Fruit fly (Drosophila melanogaster) whole organism, pupa: Measurements from ENCODE around the gene CG18528.

Source experiments
- CG10348 ChIP-seq: fragments of 200-800 bp; sonication (Bioruptor generic); IDR thresholded peaks from 2 replicates; pipeline ENCODE4 v1.3.6; 2022; ENCODE audit warnings: missing biosample characterization, missing genetic modification characterization
- CG12605 ChIP-seq: fragments of 200-800 bp; sonication (Bioruptor generic); IDR thresholded peaks from 2 replicates; pipeline ENCODE4 v1.3.6; 2022; ENCODE audit warnings: missing biosample characterization, missing genetic modification characterization
- CG13204 ChIP-seq: fragments of 200-800 bp; sonication (Bioruptor generic); optimal IDR thresholded peaks from 2 replicates; lab custom pipeline; 2018; ENCODE audit warnings: missing biosample characterization, mild to moderate bottlenecking, missing genetic modification characterization, moderate library complexity
- CG14655 ChIP-seq: fragments of 200-800 bp; sonication (Bioruptor generic); optimal IDR thresholded peaks from 3 replicates; lab custom pipeline; 2017; ENCODE audit warnings: mild to moderate bottlenecking, missing biosample characterization, missing genetic modification reagents, missing genetic modification characterization
- CG15710 ChIP-seq: fragments of 200-800 bp; sonication (Bioruptor generic); optimal IDR thresholded peaks from 2 replicates; lab custom pipeline; 2018; ENCODE audit warnings: missing biosample characterization, mild to moderate bottlenecking, missing genetic modification characterization, moderate library complexity
- CG17806 ChIP-seq: fragments of 200-800 bp; sonication (Bioruptor generic); optimal IDR thresholded peaks from 2 replicates; lab custom pipeline; 2018; ENCODE audit warnings: missing biosample characterization, mild to moderate bottlenecking, missing genetic modification characterization, moderate library complexity
- CG32121 ChIP-seq: fragments of 200-800 bp; sonication (Bioruptor generic); IDR thresholded peaks from 2 replicates; pipeline ENCODE4 v1.3.6; 2022; ENCODE audit warnings: missing biosample characterization, missing genetic modification characterization
- CG34367 ChIP-seq: fragments of 200-800 bp; sonication (Bioruptor generic); optimal IDR thresholded peaks from 2 replicates; lab custom pipeline; 2018; ENCODE audit warnings: missing biosample characterization, mild to moderate bottlenecking, missing genetic modification characterization
- CG4496 ChIP-seq: fragments of 200-800 bp; sonication (Bioruptor generic); IDR thresholded peaks from 3 replicates; pipeline ENCODE4 v1.3.6; 2022; ENCODE audit warnings: missing biosample characterization, missing genetic modification characterization
- CG8159 ChIP-seq: fragments of 200-800 bp; sonication (Bioruptor generic); optimal IDR thresholded peaks from 3 replicates; lab custom pipeline; 2018; ENCODE audit warnings: missing biosample characterization, mild to moderate bottlenecking, missing genetic modification characterization, moderate library complexity
- CG8301 ChIP-seq: fragments of 200-800 bp; sonication (Bioruptor generic); optimal IDR thresholded peaks from 2 replicates; lab custom pipeline; 2018; ENCODE audit warnings: missing biosample characterization, mild to moderate bottlenecking, missing genetic modification characterization
- CG9948 ChIP-seq: fragments of 200-800 bp; sonication (Bioruptor generic); optimal IDR thresholded peaks from 2 replicates; lab custom pipeline; 2018; ENCODE audit warnings: missing biosample characterization, mild to moderate bottlenecking, missing genetic modification characterization, moderate library complexity
- D1 ChIP-seq: fragments of 200-800 bp; sonication (Bioruptor generic); optimal IDR thresholded peaks from 2 replicates; lab custom pipeline; 2018; ENCODE audit warnings: missing biosample characterization, mild to moderate bottlenecking, missing genetic modification characterization, moderate library complexity
- EcR ChIP-seq: fragments of 200-800 bp; sonication (Bioruptor generic); optimal IDR thresholded peaks from 3 replicates; lab custom pipeline; 2019; ENCODE audit warnings: missing biosample characterization, missing genetic modification characterization, mild to moderate bottlenecking, moderate library complexity, missing genetic modification reagents
- Ets98B ChIP-seq: fragments of 200-800 bp; sonication (Bioruptor generic); IDR thresholded peaks from 2 replicates; pipeline ENCODE4 v1.3.6; 2022; ENCODE audit warnings: missing biosample characterization, missing genetic modification characterization
- Pif1A ChIP-seq: fragments of 200-800 bp; sonication (Bioruptor generic); optimal IDR thresholded peaks from 3 replicates; lab custom pipeline; 2016; ENCODE audit warnings: missing biosample characterization, missing genetic modification characterization
- Pif1B ChIP-seq: fragments of 200-800 bp; sonication (Bioruptor generic); optimal IDR thresholded peaks from 3 replicates; lab custom pipeline; 2016; ENCODE audit warnings: missing biosample characterization, missing genetic modification characterization
- Snoo ChIP-seq: fragments of 200-800 bp; sonication (Bioruptor generic); optimal IDR thresholded peaks from 3 replicates; lab custom pipeline; 2017; ENCODE audit warnings: missing biosample characterization, mild to moderate bottlenecking, missing genetic modification characterization, inconsistent platforms
- fd96Ca ChIP-seq: fragments of 200-800 bp; sonication (Bioruptor generic); IDR thresholded peaks from 3 replicates; pipeline ENCODE4 v1.3.6; 2022; ENCODE audit warnings: missing biosample characterization, missing genetic modification characterization
- gl ChIP-seq: fragments of 200-800 bp; sonication (Bioruptor generic); optimal IDR thresholded peaks from 2 replicates; lab custom pipeline; 2018; ENCODE audit warnings: missing biosample characterization, mild to moderate bottlenecking, missing genetic modification characterization
- rn ChIP-seq: fragments of 200-800 bp; sonication (Bioruptor generic); IDR thresholded peaks from 2 replicates; pipeline ENCODE4 v1.3.6; 2022; ENCODE audit warnings: missing biosample characterization, missing genetic modification characterization

CG18528 gene

dm6 chr3R:24359957-24360356 lies at the start of gene CG18528:
Gene CG18528 (minus strand): TSS chr3R:24360144.
- no peak for TF ChIP-seq Pif1A (GFP tag; lab: Kevin White, UChicago)
- TF ChIP-seq CG15710 (tag; lab: Kevin White, UChicago), result no peak
- no peak for TF ChIP-seq Pif1B
- TF ChIP-seq gl, result no peak
- TF ChIP-seq Snoo (tag; lab: Kevin White, UChicago), result no peak
- no peak for TF ChIP-seq CG9948 (tag; lab: Kevin White, UChicago)
- no peak for TF ChIP-seq CG4496
- no peak for TF ChIP-seq CG8159 (tag; lab: Kevin White, UChicago)
- TF ChIP-seq Ets98B, result no peak
- TF ChIP-seq rn (GFP tag; lab: Robert Waterston, UW), result no peak
- no peak for TF ChIP-seq CG8301 (tag; lab: Kevin White, UChicago)
- TF ChIP-seq CG13204 (GFP tag; lab: Kevin White, UChicago), result no peak
- TF ChIP-seq fd96Ca (GFP tag; lab: Robert Waterston, UW), result no peak
- no peak for TF ChIP-seq D1 (tag; lab: Kevin White, UChicago)
- TF ChIP-seq CG14655, result no peak
- no peak for TF ChIP-seq CG32121 (GFP tag; lab: Robert Waterston, UW)
- no peak for TF ChIP-seq CG34367

- TF ChIP-seq CG15710 (tag; lab: Kevin White, UChicago), result no peak
- no peak for TF ChIP-seq Snoo (tag; lab: Kevin White, UChicago)
- no peak for TF ChIP-seq CG17806 (tag; lab: Kevin White, UChicago)
- TF ChIP-seq Ets98B, result no peak
- TF ChIP-seq gl, result no peak
- TF ChIP-seq EcR (GFP tag; lab: Kevin White, UChicago), result no peak
- no peak for TF ChIP-seq CG14655
- TF ChIP-seq CG13204 (GFP tag; lab: Kevin White, UChicago), result no peak
- no peak for TF ChIP-seq CG9948 (tag; lab: Kevin White, UChicago)
- TF ChIP-seq, all 21 proteins: peak for 0
These were observed 32.4 kb upstream of the CG18528 start, which contains the start of gene CG13616 for dm6 chr3R:24392207-24392939. Gene CG13616 (plus strand): TSS chr3R:24392889.

- no peak for TF ChIP-seq gl
- TF ChIP-seq CG34367, result no peak
- no peak for TF ChIP-seq CG12605 (GFP tag; lab: Robert Waterston, UW)
- TF ChIP-seq CG8301 (tag; lab: Kevin White, UChicago), result no peak
- TF ChIP-seq Pif1A (GFP tag; lab: Kevin White, UChicago), result no peak
- TF ChIP-seq CG15710 (tag; lab: Kevin White, UChicago), result no peak
- TF ChIP-seq CG4496, result no peak
- no peak for TF ChIP-seq CG17806 (tag; lab: Kevin White, UChicago)
- TF ChIP-seq CG14655, result no peak
- TF ChIP-seq CG32121 (GFP tag; lab: Robert Waterston, UW), result no peak
- no peak for TF ChIP-seq EcR (GFP tag; lab: Kevin White, UChicago)
- TF ChIP-seq D1 (tag; lab: Kevin White, UChicago), result no peak
- TF ChIP-seq CG13204 (GFP tag; lab: Kevin White, UChicago), result no peak
- no peak for TF ChIP-seq Ets98B
- TF ChIP-seq CG8159 (tag; lab: Kevin White, UChicago), result no peak
- no peak for TF ChIP-seq CG10348 (GFP tag; lab: Robert Waterston, UW)
- TF ChIP-seq fd96Ca (GFP tag; lab: Robert Waterston, UW), result no peak
These were observed 30.3 kb upstream of the CG18528 start, which contains the start of the genes CG5768 and CG13615 for dm6 chr3R:24390239-24390638. Gene CG5768 (minus strand): TSS chr3R:24390339. Gene CG13615 (plus strand): TSS chr3R:24390518.

dm6 chr3R:24386434-24386833 lies 26.5 kb upstream of the CG18528 start:
- TF ChIP-seq CG8301 (tag; lab: Kevin White, UChicago) (no peak), CG12605 (GFP tag; lab: Robert Waterston, UW) (no peak), CG13204 (GFP tag; lab: Kevin White, UChicago) (no peak), CG32121 (GFP tag; lab: Robert Waterston, UW) (no peak), CG34367 (no peak), Ets98B (no peak), D1 (tag; lab: Kevin White, UChicago) (no peak), CG9948 (tag; lab: Kevin White, UChicago) (no peak), CG15710 (tag; lab: Kevin White, UChicago) (no peak), rn (GFP tag; lab: Robert Waterston, UW) (no peak), CG4496 (no peak), Pif1A (GFP tag; lab: Kevin White, UChicago) (no peak), CG10348 (GFP tag; lab: Robert Waterston, UW) (no peak), CG14655 (no peak), CG8159 (tag; lab: Kevin White, UChicago) (no peak), gl (no peak), Snoo (tag; lab: Kevin White, UChicago) (no peak), CG17806 (tag; lab: Kevin White, UChicago) (no peak), Pif1B (no peak)

dm6 chr3R:24384952-24385351 lies 25.0 kb upstream of the CG18528 start, which contains the start of gene CG17780:
Gene CG17780 (minus strand): TSS chr3R:24385052.
- TF ChIP-seq CG8301 (tag; lab: Kevin White, UChicago), result no peak
- TF ChIP-seq Pif1B, result no peak
- TF ChIP-seq CG34367, result no peak
- no peak for TF ChIP-seq D1 (tag; lab: Kevin White, UChicago)
- no peak for TF ChIP-seq CG4496
- no peak for TF ChIP-seq CG14655
- no peak for TF ChIP-seq CG15710 (tag; lab: Kevin White, UChicago)
- TF ChIP-seq gl, result no peak

dm6 chr3R:24376565-24376964 lies 16.6 kb upstream of the CG18528 start, which contains the start of gene CG33342:
Gene CG33342 (plus strand): TSS chr3R:24376865.
- TF ChIP-seq CG4496, result no peak
- no peak for TF ChIP-seq CG15710 (tag; lab: Kevin White, UChicago)
- no peak for TF ChIP-seq CG34367
- no peak for TF ChIP-seq CG13204 (GFP tag; lab: Kevin White, UChicago)
- no peak for TF ChIP-seq Pif1B
- no peak for TF ChIP-seq CG17806 (tag; lab: Kevin White, UChicago)
- no peak for TF ChIP-seq D1 (tag; lab: Kevin White, UChicago)
- no peak for TF ChIP-seq EcR (GFP tag; lab: Kevin White, UChicago)
